Worm (Caenorhabditis elegans) whole organism, late embryonic: ENCODE results near the gene C23G10.1.

Experiments
- ama-1 ChIP-seq: fragments of 150-350 bp; optimal IDR thresholded peaks from 2 replicates; lab custom pipeline; 2014
- ceh-45 ChIP-seq: fragments of 200-800 bp; sonication (Bioruptor generic); IDR thresholded peaks from 2 replicates; pipeline ENCODE4 v1.3.6; 2022; ENCODE audit warnings: missing genetic modification reagents, missing genetic modification characterization, missing compliant biosample characterization
- ceh-48 ChIP-seq: sonication (generic microtip); optimal IDR thresholded peaks from 2 replicates; lab custom pipeline; 2016; ENCODE audit warnings: missing genetic modification characterization, inconsistent platforms, missing compliant biosample characterization
- hlh-13 ChIP-seq: fragments of 200-800 bp; sonication (Bioruptor generic); optimal IDR thresholded peaks from 2 replicates; lab custom pipeline; 2018; ENCODE audit warnings: mild to moderate bottlenecking, missing genetic modification characterization, missing compliant biosample characterization
- nfya-1 ChIP-seq: sonication (generic microtip); optimal IDR thresholded peaks from 2 replicates; lab custom pipeline; 2017; ENCODE audit warnings: missing genetic modification characterization, mild to moderate bottlenecking, missing compliant biosample characterization, antibody characterized with exemption, moderate library complexity
- sox-4 ChIP-seq: sonication (generic microtip); optimal IDR thresholded peaks from 2 replicates; lab custom pipeline; 2017; ENCODE audit warnings: mild to moderate bottlenecking, missing genetic modification characterization, inconsistent platforms, missing compliant biosample characterization

- TF ChIP-seq sox-4 (no peak), hlh-13 (GFP tag; lab: Kevin White, UChicago) (no peak), nfya-1 (tag; lab: Kevin White, UChicago) (no peak), ceh-48 (tag; lab: Kevin White, UChicago) (no peak), ama-1 (no peak), ceh-45 (GFP tag; lab: Robert Waterston, UW) (no peak)
Observed at ce11 chrIII:6207046-6207445, 2.0 kb upstream of the C23G10.1 start.
